Fruit fly (Drosophila melanogaster): ENCODE results near the gene CG7384.

Gene CG7384

DNA sequence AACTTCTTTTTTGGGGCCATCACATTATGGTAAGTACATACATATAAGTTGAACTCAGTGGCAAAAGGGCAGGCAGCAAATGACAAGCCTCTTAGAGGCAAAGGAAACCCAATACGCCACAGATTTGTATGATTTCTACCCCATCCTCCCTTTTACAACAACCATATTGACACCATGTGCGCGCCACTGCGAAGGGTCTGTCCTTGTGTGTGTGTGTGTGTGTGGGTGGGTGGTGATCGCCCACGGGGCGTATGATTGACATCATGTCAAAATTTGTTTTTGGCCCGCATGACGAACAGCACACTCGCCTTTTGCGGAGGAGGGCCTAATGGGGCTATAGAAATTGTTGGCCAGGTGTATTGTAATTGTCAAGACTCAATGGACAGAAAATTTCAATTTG, 10.6 kb downstream of the CG7384 start:
- TF ChIP-seq CG4496 (GFP tag; IDR thresholded peaks at IDR 0.05): no peak
- TF ChIP-seq gl (tag; optimal IDR thresholded peaks at IDR 0.05): no peak
- TF ChIP-seq CG8159 (tag; optimal IDR thresholded peaks at IDR 0.05): no peak
- no peak for TF ChIP-seq Pif1A (GFP tag; optimal IDR thresholded peaks at IDR 0.05)
- no peak for TF ChIP-seq CG12605 (GFP tag; IDR thresholded peaks at IDR 0.05)
- TF ChIP-seq D1 (tag; optimal IDR thresholded peaks at IDR 0.05): no peak
- TF ChIP-seq CG34367 (tag; optimal IDR thresholded peaks at IDR 0.05): no peak
- no peak for TF ChIP-seq CG10348 (GFP tag; IDR thresholded peaks at IDR 0.05)
- TF ChIP-seq CG14655 (GFP tag; optimal IDR thresholded peaks at IDR 0.05): no peak
- TF ChIP-seq CG17806 (tag; optimal IDR thresholded peaks at IDR 0.05): no peak
- no peak for TF ChIP-seq CG15710 (tag; optimal IDR thresholded peaks at IDR 0.05)
- TF ChIP-seq CG13204 (GFP tag; optimal IDR thresholded peaks at IDR 0.05): no peak

dm6 chr2L:10497106-10497800, 13.0 kb downstream of the CG7384 start:
- TF ChIP-seq rn (GFP tag; IDR thresholded peaks at IDR 0.05) (no peak), CG34367 (tag; optimal IDR thresholded peaks at IDR 0.05) (no peak), CG8301 (tag; optimal IDR thresholded peaks at IDR 0.05) (no peak), CG12605 (GFP tag; IDR thresholded peaks at IDR 0.05) (no peak), CG4496 (GFP tag; IDR thresholded peaks at IDR 0.05) (no peak), Pif1A (GFP tag; optimal IDR thresholded peaks at IDR 0.05) (no peak)

dm6 chr2L:10496338-10496737, 13.9 kb downstream of the CG7384 start:
- TF ChIP-seq fd96Ca (GFP tag; IDR thresholded peaks at IDR 0.05) (no peak), CG12605 (GFP tag; IDR thresholded peaks at IDR 0.05) (no peak), rn (GFP tag; IDR thresholded peaks at IDR 0.05) (no peak), Pif1A (GFP tag; optimal IDR thresholded peaks at IDR 0.05) (no peak), CG4496 (GFP tag; IDR thresholded peaks at IDR 0.05) (no peak), CG10348 (GFP tag; IDR thresholded peaks at IDR 0.05) (no peak), CG9948 (tag; optimal IDR thresholded peaks at IDR 0.05) (no peak), CG15710 (tag; optimal IDR thresholded peaks at IDR 0.05) (no peak), CG17806 (tag; optimal IDR thresholded peaks at IDR 0.05) (no peak), Pif1B (GFP tag; optimal IDR thresholded peaks at IDR 0.05) (no peak), CG34367 (tag; optimal IDR thresholded peaks at IDR 0.05) (no peak), CG14655 (GFP tag; optimal IDR thresholded peaks at IDR 0.05) (no peak), EcR (GFP tag; optimal IDR thresholded peaks at IDR 0.05) (no peak), CG13204 (GFP tag; optimal IDR thresholded peaks at IDR 0.05) (no peak), CG32121 (GFP tag; IDR thresholded peaks at IDR 0.05) (no peak), Snoo (tag; optimal IDR thresholded peaks at IDR 0.05) (no peak), Ets98B (GFP tag; IDR thresholded peaks at IDR 0.05) (no peak), gl (tag; optimal IDR thresholded peaks at IDR 0.05) (no peak), CG8159 (tag; optimal IDR thresholded peaks at IDR 0.05) (no peak)

dm6 chr2L:10495495-10495894, 14.8 kb downstream of the CG7384 start:
- no peak for TF ChIP-seq CG17806 (tag; optimal IDR thresholded peaks at IDR 0.05)

DNA sequence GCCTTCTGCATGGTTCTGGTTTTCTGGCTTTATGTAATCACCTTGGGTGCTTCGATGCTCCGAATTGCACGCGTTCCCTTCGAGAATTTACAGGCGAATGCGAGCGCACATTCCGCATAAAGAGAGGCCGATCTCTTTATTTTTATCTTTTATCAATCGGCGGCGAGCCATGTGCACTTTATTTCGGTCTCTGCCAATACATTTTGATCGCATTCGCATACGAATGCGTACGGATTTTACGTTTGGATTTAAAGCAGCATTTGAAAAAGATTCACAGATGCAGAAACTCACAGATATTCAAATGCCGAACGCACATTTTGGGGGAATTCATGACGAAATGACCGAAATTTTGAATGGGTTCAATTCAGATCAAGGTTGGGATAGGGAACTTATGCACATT, 18.9 kb downstream of the CG7384 start, which contains the start of gene CG13144:
Gene CG13144, minus strand, starts transcription at position 101 of the 400 bp plus-strand sequence.
- TF ChIP-seq CG12605 (GFP tag; IDR thresholded peaks at IDR 0.05) (no peak), Snoo (tag; optimal IDR thresholded peaks at IDR 0.05) (no peak)

- no peak for TF ChIP-seq CG17806 (tag; optimal IDR thresholded peaks at IDR 0.05)
- TF ChIP-seq CG4496 (GFP tag; IDR thresholded peaks at IDR 0.05): no peak
- TF ChIP-seq CG14655 (GFP tag; optimal IDR thresholded peaks at IDR 0.05): no peak
- TF ChIP-seq gl (tag; optimal IDR thresholded peaks at IDR 0.05): no peak
- TF ChIP-seq rn (GFP tag; IDR thresholded peaks at IDR 0.05): no peak
- TF ChIP-seq CG8159 (tag; optimal IDR thresholded peaks at IDR 0.05): no peak
- no peak for TF ChIP-seq Snoo (tag; optimal IDR thresholded peaks at IDR 0.05)
- TF ChIP-seq CG15710 (tag; optimal IDR thresholded peaks at IDR 0.05): no peak
- TF ChIP-seq EcR (GFP tag; optimal IDR thresholded peaks at IDR 0.05): no peak
Measured at dm6 chr2L:10488484-10489223, 21.6 kb downstream of the CG7384 start, which contains the start of the genes Cog4 and CG6144. TSS of gene Cog4 (minus strand) at chr2L:10488622. TSS of gene CG6144 (plus strand) at chr2L:10488694.

- TF ChIP-seq CG10348 (GFP tag; IDR thresholded peaks at IDR 0.05): no peak
- TF ChIP-seq CG12605 (GFP tag; IDR thresholded peaks at IDR 0.05): no peak
- TF ChIP-seq rn (GFP tag; IDR thresholded peaks at IDR 0.05): no peak
- no peak for TF ChIP-seq CG9948 (tag; optimal IDR thresholded peaks at IDR 0.05)
- TF ChIP-seq CG14655 (GFP tag; optimal IDR thresholded peaks at IDR 0.05): no peak
- no peak for TF ChIP-seq gl (tag; optimal IDR thresholded peaks at IDR 0.05)
- no peak for TF ChIP-seq EcR (GFP tag; optimal IDR thresholded peaks at IDR 0.05)
- TF ChIP-seq CG8159 (tag; optimal IDR thresholded peaks at IDR 0.05): no peak
- no peak for TF ChIP-seq Pif1B (GFP tag; optimal IDR thresholded peaks at IDR 0.05)
- no peak for TF ChIP-seq Pif1A (GFP tag; optimal IDR thresholded peaks at IDR 0.05)
- no peak for TF ChIP-seq Snoo (tag; optimal IDR thresholded peaks at IDR 0.05)
- no peak for TF ChIP-seq CG13204 (GFP tag; optimal IDR thresholded peaks at IDR 0.05)
- TF ChIP-seq CG8301 (tag; optimal IDR thresholded peaks at IDR 0.05): no peak
- no peak for TF ChIP-seq CG17806 (tag; optimal IDR thresholded peaks at IDR 0.05)
- TF ChIP-seq CG15710 (tag; optimal IDR thresholded peaks at IDR 0.05): no peak
- TF ChIP-seq CG34367 (tag; optimal IDR thresholded peaks at IDR 0.05): no peak
- TF ChIP-seq D1 (tag; optimal IDR thresholded peaks at IDR 0.05): no peak
- no peak for TF ChIP-seq CG4496 (GFP tag; IDR thresholded peaks at IDR 0.05)
Measured at dm6 chr2L:10483073-10483472, 27.2 kb downstream of the CG7384 start, which contains the start of gene Grip75. TSS of gene Grip75 (plus strand) at chr2L:10483295.
